Fruit fly (Drosophila melanogaster): ENCODE data around the gene CG34277.

- TF ChIP-seq Hr78 (GFP tag; optimal IDR thresholded peaks at IDR 0.05) (no peak), CG9705 (GFP tag; optimal IDR thresholded peaks at IDR 0.05) (no peak), dsf (GFP tag; optimal IDR thresholded peaks at IDR 0.05; ENCODE audit: borderline replicate concordance) (no peak), fru (GFP tag; optimal IDR thresholded peaks at IDR 0.05) (no peak), pan (optimal IDR thresholded peaks at IDR 0.05) (no peak), foxo (GFP tag; optimal IDR thresholded peaks at IDR 0.05) (no peak), psq (GFP tag; optimal IDR thresholded peaks at IDR 0.05) (no peak), h (GFP tag; optimal IDR thresholded peaks at IDR 0.05) (no peak), N (GFP tag; optimal IDR thresholded peaks at IDR 0.05) (no peak), usp (GFP tag; optimal IDR thresholded peaks at IDR 0.05) (no peak), Hr83 (GFP tag; optimal IDR thresholded peaks at IDR 0.05; ENCODE audit: poor library complexity, severe bottlenecking) (no peak), Dfd (GFP tag; optimal IDR thresholded peaks at IDR 0.05) (no peak), Mio (GFP tag; optimal IDR thresholded peaks at IDR 0.05) (no peak), dl (GFP tag; optimal IDR thresholded peaks at IDR 0.05; ENCODE audit: insufficient read depth in 1 of 2, partially characterized antibody in 2 of 2) (no peak)
Observed at dm6 chr3R:5389435-5389834, 20.1 kb downstream of the CG34277 start.

Measured in whole organism, wandering third instar larva.